Fruit fly (Drosophila melanogaster): Measurements from ENCODE around the gene CG12480.

Gene CG12480

DNA sequence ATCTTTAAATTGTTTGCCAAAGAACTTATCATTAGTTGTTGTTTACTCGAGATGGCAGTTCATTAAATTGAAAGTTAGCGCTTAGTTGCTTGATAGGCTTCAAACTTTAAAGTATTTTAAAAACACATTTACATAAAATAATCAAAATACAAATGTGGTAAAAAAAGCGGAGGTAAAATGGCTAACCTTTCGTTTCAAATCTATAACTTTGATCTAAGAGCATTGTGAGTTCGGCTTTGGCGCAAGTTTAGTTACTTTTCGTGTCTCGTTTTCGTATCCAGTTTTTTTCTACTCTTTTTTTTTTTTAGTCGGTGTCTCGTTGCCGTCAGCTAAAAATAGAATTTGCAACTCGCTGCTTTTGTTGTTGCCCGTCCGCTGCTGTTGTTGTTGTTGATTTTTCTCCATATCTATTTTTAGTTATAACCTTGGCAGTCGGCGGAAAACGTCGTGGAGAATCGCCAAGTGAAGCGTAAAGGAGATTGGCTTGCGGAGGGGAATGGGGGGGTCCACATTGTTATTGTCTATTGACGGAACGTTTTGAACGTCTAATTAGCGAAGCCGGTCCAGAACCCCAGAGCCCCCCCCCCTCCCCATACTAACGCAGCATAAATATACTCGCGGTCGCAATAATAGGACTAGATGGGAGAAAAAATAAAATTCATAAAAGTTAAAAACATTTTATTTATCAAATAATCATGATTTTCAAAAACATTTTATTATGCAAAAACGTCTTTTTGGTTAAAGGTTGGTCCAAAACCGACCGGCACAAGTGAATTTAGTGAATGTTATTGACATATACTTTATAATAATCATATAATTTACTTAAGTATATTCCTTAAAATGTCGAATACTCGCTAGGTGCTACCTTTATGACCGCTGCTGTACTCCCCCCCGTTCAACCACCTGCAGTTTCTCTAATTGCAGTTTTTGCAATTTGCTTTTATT lies 45.4 kb downstream of the CG12480 start (continued):
- TF ChIP-seq Ptx1 (GFP tag; IDR thresholded peaks at IDR 0.05): peak; percentile 48; the same call in 1 of the 2 replicates
- TF ChIP-seq H15 (GFP tag; IDR thresholded peaks at IDR 0.05): no peak
- peak; percentile 59 for TF ChIP-seq HHEX (GFP tag; optimal IDR thresholded peaks at IDR 0.05)
- TF ChIP-seq zfh2 (GFP tag; optimal IDR thresholded peaks at IDR 0.05): no peak
- peak; percentile 32; the same call in 1 of the 2 replicates for TF ChIP-seq CG31441 (GFP tag; IDR thresholded peaks at IDR 0.05)
- TF ChIP-seq exex (tag; optimal IDR thresholded peaks at IDR 0.05): no peak
- peak; percentile 30 for TF ChIP-seq D19A (tag; optimal IDR thresholded peaks at IDR 0.05)
- peak; percentile 10 for TF ChIP-seq CG6654 (GFP tag; optimal IDR thresholded peaks at IDR 0.05)
- peak; percentile 6 for TF ChIP-seq tin (GFP tag; optimal IDR thresholded peaks at IDR 0.05)
- no peak for TF ChIP-seq CG4820 (GFP tag; optimal IDR thresholded peaks at IDR 0.05)
- no peak for TF ChIP-seq crc (GFP tag; optimal IDR thresholded peaks at IDR 0.05)
- no peak for TF ChIP-seq C15 (GFP tag; IDR thresholded peaks at IDR 0.05)
- no peak for TF ChIP-seq CG11398 (GFP tag; optimal IDR thresholded peaks at IDR 0.05)
- no peak for TF ChIP-seq klu (GFP tag; IDR thresholded peaks at IDR 0.05)
- no peak for TF ChIP-seq schlank (tag; optimal IDR thresholded peaks at IDR 0.05)
- no peak for TF ChIP-seq odd (GFP tag; optimal IDR thresholded peaks at IDR 0.05)
- TF ChIP-seq Atf6 (GFP tag; IDR thresholded peaks at IDR 0.05): peak; percentile 47; the same call in 1 of the 2 replicates
- TF ChIP-seq CG8089 (GFP tag; optimal IDR thresholded peaks at IDR 0.05): no peak
- TF ChIP-seq mam (GFP tag; optimal IDR thresholded peaks at IDR 0.05): no peak
- no peak for TF ChIP-seq D (optimal IDR thresholded peaks at IDR 0.05)
- no peak for TF ChIP-seq D (GFP tag; optimal IDR thresholded peaks at IDR 0.05)
- TF ChIP-seq CG17802 (tag; optimal IDR thresholded peaks at IDR 0.05): no peak
- peak; percentile 42 for TF ChIP-seq Dek (tag; optimal IDR thresholded peaks at IDR 0.05)
- peak; percentile 5 for TF ChIP-seq zen (tag; optimal IDR thresholded peaks at IDR 0.05)
- TF ChIP-seq Stat92E (GFP tag; optimal IDR thresholded peaks at IDR 0.05): no peak
- TF ChIP-seq CG32772 (GFP tag; IDR thresholded peaks at IDR 0.05): no peak
- TF ChIP-seq aop (GFP tag; IDR thresholded peaks at IDR 0.05): no peak
- 0 out of 2 replicates have a peak, but pooled peaks have one; percentile 16 for TF ChIP-seq CG7372 (GFP tag; IDR thresholded peaks at IDR 0.05)
- TF ChIP-seq sens (GFP tag): peak; percentile 54
- TF ChIP-seq dan (GFP tag; IDR thresholded peaks at IDR 0.05): no peak
- TF ChIP-seq CG8944 (GFP tag; optimal IDR thresholded peaks at IDR 0.05): no peak
- no peak for TF ChIP-seq CG1603 (tag; optimal IDR thresholded peaks at IDR 0.05)
- TF ChIP-seq CG3847 (GFP tag; IDR thresholded peaks at IDR 0.05): peak; percentile 48
- no peak for TF ChIP-seq rib (GFP tag; IDR thresholded peaks at IDR 0.05)
- peak; percentile 12 for TF ChIP-seq CG12155 (GFP tag; optimal IDR thresholded peaks at IDR 0.05)
- TF ChIP-seq slbo (GFP tag; IDR thresholded peaks at IDR 0.05): peak; percentile 69
- TF ChIP-seq slp2 (GFP tag; optimal IDR thresholded peaks at IDR 0.05): no peak
- no peak for TF ChIP-seq gcm2 (GFP tag; optimal IDR thresholded peaks at IDR 0.05)
- peak; percentile 80 for TF ChIP-seq CG3281 (GFP tag; optimal IDR thresholded peaks at IDR 0.05)
- TF ChIP-seq pan (optimal IDR thresholded peaks at IDR 0.05): no peak
- peak in 1 of 2 experiments; percentile 42 for TF ChIP-seq pan (GFP tag; optimal IDR thresholded peaks at IDR 0.05 in 1 of 2, IDR thresholded peaks at IDR 0.05 in 1 of 2)
- no peak for TF ChIP-seq CG3995 (GFP tag; optimal IDR thresholded peaks at IDR 0.05)
- TF ChIP-seq CG14710 (tag; optimal IDR thresholded peaks at IDR 0.05): no peak
- no peak for TF ChIP-seq CG16815 (GFP tag; optimal IDR thresholded peaks at IDR 0.05)
- TF ChIP-seq da (GFP tag; optimal IDR thresholded peaks at IDR 0.05): no peak
- no peak for TF ChIP-seq CG10565 (GFP tag; optimal IDR thresholded peaks at IDR 0.05)
- peak; percentile 34 for TF ChIP-seq CG18262 (tag; optimal IDR thresholded peaks at IDR 0.05)
- no peak for TF ChIP-seq pum (GFP tag; optimal IDR thresholded peaks at IDR 0.05)
- TF ChIP-seq chm (GFP tag; IDR thresholded peaks at IDR 0.05): no peak
- no peak for TF ChIP-seq sr (GFP tag; IDR thresholded peaks at IDR 0.05)
